Fruit fly (Drosophila melanogaster): ENCODE data around the gene Cpsf6.

Cpsf6 gene

dm6 chr3L:8299224-8300130, 15.8 kb downstream of the Cpsf6 start, which contains the start of the genes Arl5 and CG13671 (continued):
- TF ChIP-seq CG32006 (GFP tag; optimal IDR thresholded peaks at IDR 0.05) (no peak), ss (GFP tag; optimal IDR thresholded peaks at IDR 0.05) (peak in 1 of 2 experiments; percentile 40), net (GFP tag; optimal IDR thresholded peaks at IDR 0.05) (peak; percentile 65), Gug (GFP tag; IDR thresholded peaks at IDR 0.05) (peak; percentile 70), Hr38 (GFP tag; optimal IDR thresholded peaks at IDR 0.05) (no peak), dac (GFP tag; optimal IDR thresholded peaks at IDR 0.05) (peak; percentile 21), CG34406 (GFP tag; optimal IDR thresholded peaks at IDR 0.05) (peak; percentile 75), dsx (GFP tag; optimal IDR thresholded peaks at IDR 0.05; ENCODE audit: poor library complexity, severe bottlenecking) (peak; percentile 44), CG9139 (GFP tag; optimal IDR thresholded peaks at IDR 0.05) (no peak), Smox (GFP tag; optimal IDR thresholded peaks at IDR 0.05) (no peak), Sox102F (GFP tag; optimal IDR thresholded peaks at IDR 0.05) (no peak), CG3919 (GFP tag; optimal IDR thresholded peaks at IDR 0.05) (peak; percentile 80), Ets96B (tag; optimal IDR thresholded peaks at IDR 0.05) (peak; percentile 63), CG6792 (GFP tag; optimal IDR thresholded peaks at IDR 0.05) (peak; percentile 72), Sox15 (GFP tag; optimal IDR thresholded peaks at IDR 0.05) (peak; percentile 59), OdsH (GFP tag; optimal IDR thresholded peaks at IDR 0.05) (peak; percentile 86), spab (GFP tag; optimal IDR thresholded peaks at IDR 0.05) (no peak), CG31627 (GFP tag; optimal IDR thresholded peaks at IDR 0.05) (peak; percentile 75), lz (GFP tag; optimal IDR thresholded peaks at IDR 0.05) (peak; percentile 79), CG8119 (GFP tag; IDR thresholded peaks at IDR 0.05) (peak; percentile 59; the same call in 2 of the 3 replicates), CG1621 (tag; optimal IDR thresholded peaks at IDR 0.05) (no peak), CG11762 (GFP tag; optimal IDR thresholded peaks at IDR 0.05; ENCODE audit: insufficient read depth) (peak; percentile 67), salr (GFP tag; optimal IDR thresholded peaks at IDR 0.05) (peak in 1 of 2 experiments; percentile 71), CG11902 (GFP tag; optimal IDR thresholded peaks at IDR 0.05) (peak; percentile 67), CG8632 (GFP tag; optimal IDR thresholded peaks at IDR 0.05) (peak; percentile 65), CG6808 (GFP tag; optimal IDR thresholded peaks at IDR 0.05) (peak; percentile 20)

DNA sequence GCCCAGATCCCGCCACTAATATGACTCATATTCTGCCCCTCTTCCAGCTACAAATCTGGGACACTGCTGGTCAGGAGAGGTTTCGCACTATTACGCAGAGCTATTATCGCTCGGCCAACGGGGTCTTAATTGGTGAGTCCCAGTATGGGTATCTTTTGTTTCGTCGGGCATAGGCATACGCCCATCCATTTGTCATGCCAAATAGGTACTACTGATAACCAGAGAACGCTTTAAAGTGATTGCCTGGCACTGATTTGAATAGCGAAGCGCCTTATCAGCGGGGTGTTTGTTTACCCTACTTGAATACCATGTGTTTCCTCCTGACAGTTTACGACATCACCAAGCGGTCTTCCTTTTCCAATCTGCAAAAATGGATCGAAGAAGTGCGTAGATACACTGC, 17.8 kb downstream of the Cpsf6 start:
- TF ChIP-seq Sox102F (GFP tag; optimal IDR thresholded peaks at IDR 0.05): no peak
- TF ChIP-seq CG6854 (GFP tag; optimal IDR thresholded peaks at IDR 0.05): no peak
- no peak for TF ChIP-seq pdm3 (GFP tag; optimal IDR thresholded peaks at IDR 0.05)
- TF ChIP-seq CG10669 (GFP tag; optimal IDR thresholded peaks at IDR 0.05): no peak
- TF ChIP-seq CG11902 (GFP tag; optimal IDR thresholded peaks at IDR 0.05): no peak
- no peak for TF ChIP-seq esn (GFP tag; optimal IDR thresholded peaks at IDR 0.05)
- no peak for TF ChIP-seq Hr39 (GFP tag; optimal IDR thresholded peaks at IDR 0.05)
- no peak for TF ChIP-seq CG6792 (GFP tag; optimal IDR thresholded peaks at IDR 0.05)
- no peak for TF ChIP-seq CG8119 (GFP tag; IDR thresholded peaks at IDR 0.05)
- TF ChIP-seq topi (GFP tag; optimal IDR thresholded peaks at IDR 0.05): no peak
- TF ChIP-seq CG31627 (GFP tag; optimal IDR thresholded peaks at IDR 0.05): no peak
- TF ChIP-seq CG11294 (GFP tag; IDR thresholded peaks at IDR 0.05): no peak

- TF ChIP-seq dsx (GFP tag; optimal IDR thresholded peaks at IDR 0.05; ENCODE audit: poor library complexity, severe bottlenecking) (peak; percentile 69), CG6792 (GFP tag; optimal IDR thresholded peaks at IDR 0.05) (no peak), Ets96B (tag; optimal IDR thresholded peaks at IDR 0.05) (no peak), pdm3 (GFP tag; optimal IDR thresholded peaks at IDR 0.05) (no peak), svp (GFP tag) (peak; percentile 92), Gug (GFP tag; IDR thresholded peaks at IDR 0.05) (no peak), fkh (GFP tag; optimal IDR thresholded peaks at IDR 0.05) (peak; percentile 33), CG3919 (GFP tag; optimal IDR thresholded peaks at IDR 0.05) (no peak), topi (GFP tag; optimal IDR thresholded peaks at IDR 0.05) (no peak), Eip78C (GFP tag) (peak; percentile 43), Eip93F (GFP tag; optimal IDR thresholded peaks at IDR 0.05) (no peak), CG10669 (GFP tag; optimal IDR thresholded peaks at IDR 0.05) (no peak), OdsH (GFP tag; optimal IDR thresholded peaks at IDR 0.05) (no peak), CG7368 (GFP tag; optimal IDR thresholded peaks at IDR 0.05) (no peak), CG8119 (GFP tag; IDR thresholded peaks at IDR 0.05) (no peak), Blimp-1 (GFP tag; optimal IDR thresholded peaks at IDR 0.05) (peak; percentile 60), CG16779 (tag; optimal IDR thresholded peaks at IDR 0.05) (no peak), Hr4 (GFP tag; optimal IDR thresholded peaks at IDR 0.05) (no peak)
Observed at dm6 chr3L:8296941-8297340, 18.4 kb downstream of the Cpsf6 start, which contains the start of gene Rab19. Rab19 (plus strand) TSS chr3L:8297018.
